Fruit fly (Drosophila melanogaster) whole organism, prepupa: ENCODE results near the gene CSN8.

Experiments used
- Blimp-1 ChIP-seq: fragments of 200-800 bp; sonication (Bioruptor generic); optimal IDR thresholded peaks from 3 replicates; lab custom pipeline; 2017; ENCODE audit warnings: missing biosample characterization, missing genetic modification characterization, mild to moderate bottlenecking, moderate library complexity, missing genetic modification reagents
- CG10631 ChIP-seq: fragments of 200-800 bp; sonication (Bioruptor generic); optimal IDR thresholded peaks from 2 replicates; lab custom pipeline; 2016; ENCODE audit warnings: missing biosample characterization, missing genetic modification characterization
- CG11762 ChIP-seq: fragments of 200-800 bp; sonication (Bioruptor generic); optimal IDR thresholded peaks from 3 replicates; lab custom pipeline; 2016; ENCODE audit warnings: missing biosample characterization, missing genetic modification characterization; ENCODE audit not compliant: insufficient read depth
- CG3032 ChIP-seq: fragments of 200-800 bp; optimal IDR thresholded peaks from 2 replicates; lab custom pipeline; 2019; ENCODE audit warnings: missing biosample characterization, mild to moderate bottlenecking, missing genetic modification characterization, moderate library complexity
- CG31627 ChIP-seq: fragments of 200-800 bp; sonication (Bioruptor generic); optimal IDR thresholded peaks from 3 replicates; lab custom pipeline; 2016; ENCODE audit warnings: missing biosample characterization, missing genetic modification characterization
- CG6163 ChIP-seq: fragments of 200-800 bp; sonication (Bioruptor generic); IDR thresholded peaks from 3 replicates; pipeline ENCODE4 v1.3.6; 2022; ENCODE audit warnings: missing biosample characterization, missing genetic modification characterization
- CG6792 ChIP-seq: fragments of 200-800 bp; sonication (Bioruptor generic); optimal IDR thresholded peaks from 3 replicates; lab custom pipeline; 2016; ENCODE audit warnings: missing biosample characterization, missing genetic modification characterization
- CG6854 ChIP-seq: fragments of 200-800 bp; sonication (Bioruptor generic); optimal IDR thresholded peaks from 2 replicates; lab custom pipeline; 2017; ENCODE audit warnings: missing biosample characterization, mild to moderate bottlenecking, missing genetic modification characterization
- CG8632 ChIP-seq: fragments of 200-800 bp; sonication (Bioruptor generic); optimal IDR thresholded peaks from 3 replicates; lab custom pipeline; 2016; ENCODE audit warnings: missing biosample characterization, missing genetic modification characterization
- Eip75B ChIP-seq: fragments of 200-800 bp; sonication (Bioruptor generic); optimal IDR thresholded peaks from 3 replicates; lab custom pipeline; 2016; ENCODE audit warnings: missing biosample characterization, missing genetic modification characterization
- Eip78C ChIP-seq: fragments of 200-800 bp; sonication (Bioruptor generic); peaks from one replicate; lab custom pipeline; 2016; ENCODE audit warnings: missing biosample characterization, missing genetic modification characterization
- Gug ChIP-seq: fragments of 200-800 bp; sonication (Bioruptor generic); IDR thresholded peaks from 2 replicates; pipeline ENCODE4 v1.3.6; 2022; ENCODE audit warnings: missing biosample characterization, missing genetic modification characterization
- Hr38 ChIP-seq: sonication (Bioruptor generic); optimal IDR thresholded peaks from 2 replicates; lab custom pipeline; 2016; ENCODE audit warnings: missing biosample characterization, missing genetic modification characterization
- Sox14 ChIP-seq: fragments of 200-800 bp; sonication (Bioruptor generic); optimal IDR thresholded peaks from 3 replicates; lab custom pipeline; 2016; ENCODE audit warnings: missing biosample characterization, missing genetic modification characterization
- Sox15 ChIP-seq: fragments of 200-800 bp; sonication (Bioruptor generic); optimal IDR thresholded peaks from 3 replicates; lab custom pipeline; 2016; ENCODE audit warnings: missing biosample characterization, missing genetic modification characterization
- achi ChIP-seq: fragments of 200-800 bp; sonication (Bioruptor generic); optimal IDR thresholded peaks from 3 replicates; lab custom pipeline; 2016; ENCODE audit warnings: missing biosample characterization, missing genetic modification characterization
- esn ChIP-seq: fragments of 200-800 bp; sonication (Bioruptor generic); optimal IDR thresholded peaks from 2 replicates; lab custom pipeline; 2016; ENCODE audit warnings: missing biosample characterization, mild to moderate bottlenecking, missing genetic modification characterization, moderate library complexity
- salr ChIP-seq, 2 experiments: fragments of 200-800 bp; sonication (Bioruptor generic); optimal IDR thresholded peaks; 3 replicates each; lab custom pipeline; 2016 to 2018; ENCODE audit warnings: missing biosample characterization in 2 of 2, missing genetic modification characterization in 2 of 2, mild to moderate bottlenecking in 1 of 2
- ss ChIP-seq, 2 experiments: fragments of 200-800 bp; sonication (Bioruptor generic); optimal IDR thresholded peaks; 2 replicates in 1 of 2; 3 replicates in 1 of 2; lab custom pipeline; 2017 to 2018; ENCODE audit warnings: mild to moderate bottlenecking in 2 of 2, missing biosample characterization in 2 of 2, missing genetic modification characterization in 2 of 2, moderate library complexity in 1 of 2
- svp ChIP-seq: fragments of 200-800 bp; sonication (Bioruptor generic); peaks from one replicate; lab custom pipeline; 2016; ENCODE audit warnings: missing biosample characterization, missing genetic modification characterization
- topi ChIP-seq: fragments of 200-800 bp; sonication (Bioruptor generic); optimal IDR thresholded peaks from 3 replicates; lab custom pipeline; 2016; ENCODE audit warnings: missing biosample characterization, missing genetic modification characterization

The CSN8 gene

dm6 chr2L:8403286-8404270 is 38.9 kb downstream of the CSN8 start, which contains the start of gene emb (continued):
- TF ChIP-seq Eip75B = no peak
- no peak for TF ChIP-seq achi (GFP tag; lab: Kevin White, UChicago)
- TF ChIP-seq ss (GFP tag; optimal IDR thresholded peaks at IDR 0.05; lab: Kevin White, UChicago) = peak in 1 of 2 experiments; percentile 89
- no peak for TF ChIP-seq Gug (GFP tag; lab: Robert Waterston, UW)
- no peak for TF ChIP-seq CG6792 (GFP tag; lab: Kevin White, UChicago)
- peak; percentile 22 for TF ChIP-seq topi (GFP tag; lab: Kevin White, UChicago)
- TF ChIP-seq Hr38 (GFP tag; lab: Kevin White, UChicago) = no peak
- TF ChIP-seq Sox15 (GFP tag; lab: Kevin White, UChicago) = no peak
- peak; percentile 58 for TF ChIP-seq CG10631 (GFP tag; lab: Kevin White, UChicago)
- TF ChIP-seq CG11762 (GFP tag; lab: Kevin White, UChicago) = no peak

dm6 chr2L:8411530-8411929 is 46.9 kb downstream of the CSN8 start, which contains the start of gene Naglu:
Naglu (minus strand) TSS chr2L:8411868.
- TF ChIP-seq esn (GFP tag; lab: Kevin White, UChicago) (peak; percentile 53), svp (GFP tag; lab: Kevin White, UChicago) (peak; percentile 93), CG8632 (GFP tag; lab: Kevin White, UChicago) (peak; percentile 32), salr (GFP tag; optimal IDR thresholded peaks at IDR 0.05; lab: Kevin White, UChicago) (no peak), CG6854 (GFP tag; lab: Kevin White, UChicago) (peak; percentile 0), Eip75B (peak; percentile 44), Blimp-1 (peak; percentile 40), Sox14 (GFP tag; lab: Kevin White, UChicago) (no peak), CG6792 (GFP tag; lab: Kevin White, UChicago) (peak; percentile 46), CG31627 (GFP tag; lab: Kevin White, UChicago) (peak; percentile 12), CG3032 (tag; lab: Kevin White, UChicago) (no peak), Sox15 (GFP tag; lab: Kevin White, UChicago) (no peak), Eip78C (GFP tag; lab: Kevin White, UChicago) (peak; percentile 74), CG6163 (peak; percentile 15; the same call in 1 of the 3 replicates)
